Fruit fly (Drosophila melanogaster) whole organism, embryonic: Measurements from ENCODE around the gene alpha-Est8.

Experiments used
- ATbp ChIP-seq: fragments of 200-800 bp; sonication (Bioruptor generic); optimal IDR thresholded peaks from 2 replicates; lab custom pipeline; 2017; ENCODE audit warnings: missing biosample characterization, mild to moderate bottlenecking, missing genetic modification characterization, missing genetic modification reagents
- Antp ChIP-seq: fragments of 200-800 bp; sonication (Bioruptor generic); optimal IDR thresholded peaks from 3 replicates; lab custom pipeline; 2016; ENCODE audit warnings: missing biosample characterization, missing genetic modification characterization
- CG12104 ChIP-seq: fragments of 200-800 bp; sonication (Bioruptor generic); optimal IDR thresholded peaks from 3 replicates; lab custom pipeline; 2016; ENCODE audit warnings: missing biosample characterization, missing genetic modification characterization
- CG12236 ChIP-seq: fragments of 200-800 bp; sonication (Bioruptor generic); optimal IDR thresholded peaks from 2 replicates; lab custom pipeline; 2016; ENCODE audit warnings: missing biosample characterization, missing genetic modification characterization
- CG12299 ChIP-seq: fragments of 200-800 bp; sonication (Bioruptor generic); optimal IDR thresholded peaks from 2 replicates; lab custom pipeline; 2018; ENCODE audit warnings: missing biosample characterization, mild to moderate bottlenecking, missing genetic modification characterization
- CG13424 ChIP-seq: fragments of 200-800 bp; sonication (Bioruptor generic); optimal IDR thresholded peaks from 2 replicates; lab custom pipeline; 2019; ENCODE audit warnings: missing biosample characterization, mild to moderate bottlenecking, missing genetic modification characterization, moderate library complexity
- CG14050 ChIP-seq: fragments of 200-800 bp; sonication (Bioruptor generic); IDR thresholded peaks from 3 replicates; pipeline ENCODE4 v1.3.6; 2022; ENCODE audit warnings: missing biosample characterization, missing genetic modification characterization
- CG14667 ChIP-seq: fragments of 200-800 bp; sonication (Bioruptor generic); IDR thresholded peaks from 2 replicates; pipeline ENCODE4 v1.3.6; 2022; ENCODE audit warnings: missing biosample characterization, missing genetic modification characterization
- CG1603 ChIP-seq: fragments of 200-800 bp; sonication (Bioruptor generic); optimal IDR thresholded peaks from 2 replicates; lab custom pipeline; 2019; ENCODE audit warnings: missing biosample characterization, mild to moderate bottlenecking, missing genetic modification characterization, moderate library complexity
- CG17359 ChIP-seq: fragments of 200-800 bp; sonication (Bioruptor generic); optimal IDR thresholded peaks from 3 replicates; lab custom pipeline; 2018; ENCODE audit warnings: missing biosample characterization, mild to moderate bottlenecking, missing genetic modification characterization, moderate library complexity
- CG18476 ChIP-seq: fragments of 200-800 bp; sonication (Bioruptor generic); optimal IDR thresholded peaks from 2 replicates; lab custom pipeline; 2016; ENCODE audit warnings: missing biosample characterization, mild to moderate bottlenecking, missing genetic modification characterization
- CG2129 ChIP-seq: fragments of 200-800 bp; sonication (Bioruptor generic); IDR thresholded peaks from 2 replicates; pipeline ENCODE4 v1.3.6; 2022; ENCODE audit warnings: missing biosample characterization, missing genetic modification characterization; ENCODE audit not compliant: partially characterized antibody
- CG2678 ChIP-seq: fragments of 200-800 bp; sonication (Bioruptor generic); optimal IDR thresholded peaks from 3 replicates; lab custom pipeline; 2019; ENCODE audit warnings: missing biosample characterization, mild to moderate bottlenecking, missing genetic modification characterization, moderate library complexity
- CG2889 ChIP-seq: fragments of 200-800 bp; sonication (Bioruptor generic); IDR thresholded peaks from 3 replicates; pipeline ENCODE4 v1.3.6; 2022; ENCODE audit warnings: missing biosample characterization, missing genetic modification characterization
- CG30431 ChIP-seq: fragments of 200-800 bp; sonication (Bioruptor generic); optimal IDR thresholded peaks from 2 replicates; lab custom pipeline; 2017; ENCODE audit warnings: missing biosample characterization, missing genetic modification characterization
- CG32767 ChIP-seq: fragments of 200-800 bp; sonication (Bioruptor generic); IDR thresholded peaks from 2 replicates; pipeline ENCODE4 v1.3.6; 2022; ENCODE audit warnings: missing biosample characterization, missing genetic modification characterization
- CG34422 ChIP-seq: fragments of 200-800 bp; sonication (Bioruptor generic); IDR thresholded peaks from 3 replicates; pipeline ENCODE4 v1.3.6; 2022; ENCODE audit warnings: missing biosample characterization, missing genetic modification characterization
- CG6683 ChIP-seq: fragments of 200-800 bp; sonication (Bioruptor generic); optimal IDR thresholded peaks from 2 replicates; lab custom pipeline; 2017; ENCODE audit warnings: missing biosample characterization, mild to moderate bottlenecking, missing genetic modification characterization, missing genetic modification reagents
- CG7786 ChIP-seq: fragments of 200-800 bp; sonication (Bioruptor generic); optimal IDR thresholded peaks from 2 replicates; lab custom pipeline; 2016; ENCODE audit warnings: missing biosample characterization, missing genetic modification characterization
- CG7987 ChIP-seq: fragments of 200-800 bp; sonication (Bioruptor generic); optimal IDR thresholded peaks from 2 replicates; lab custom pipeline; 2018; ENCODE audit warnings: missing biosample characterization, mild to moderate bottlenecking, missing genetic modification characterization, moderate library complexity
- CG8388 ChIP-seq: fragments of 200-800 bp; sonication (Bioruptor generic); optimal IDR thresholded peaks from 2 replicates; lab custom pipeline; 2019; ENCODE audit warnings: missing biosample characterization, mild to moderate bottlenecking, missing genetic modification characterization, moderate library complexity
- CG9609 ChIP-seq: fragments of 200-800 bp; sonication (Bioruptor generic); optimal IDR thresholded peaks from 3 replicates; lab custom pipeline; 2016; ENCODE audit warnings: missing biosample characterization, missing genetic modification characterization
- CG9727 ChIP-seq: fragments of 200-800 bp; sonication (Bioruptor generic); optimal IDR thresholded peaks from 3 replicates; lab custom pipeline; 2017; ENCODE audit warnings: missing biosample characterization, mild to moderate bottlenecking, missing genetic modification characterization
- D19B ChIP-seq: fragments of 200-800 bp; sonication (Bioruptor generic); optimal IDR thresholded peaks from 2 replicates; lab custom pipeline; 2017; ENCODE audit warnings: missing biosample characterization, mild to moderate bottlenecking, missing genetic modification characterization
- Dbx ChIP-seq: fragments of 200-800 bp; sonication (Bioruptor generic); IDR thresholded peaks from 3 replicates; pipeline ENCODE4 v1.3.6; 2022; ENCODE audit warnings: missing biosample characterization, missing genetic modification characterization
- Deaf1 ChIP-seq: fragments of 200-800 bp; optimal IDR thresholded peaks from 3 replicates; lab custom pipeline; 2019; ENCODE audit warnings: missing biosample characterization, mild to moderate bottlenecking, missing genetic modification characterization, moderate library complexity
- Dip2 ChIP-seq: fragments of 200-800 bp; sonication (Bioruptor generic); IDR thresholded peaks from 2 replicates; pipeline ENCODE4 v1.3.6; 2022; ENCODE audit warnings: missing biosample characterization, missing genetic modification characterization
- Fer2 ChIP-seq: fragments of 200-800 bp; sonication (Bioruptor generic); optimal IDR thresholded peaks from 2 replicates; lab custom pipeline; 2018; ENCODE audit warnings: missing biosample characterization, mild to moderate bottlenecking, missing genetic modification characterization, moderate library complexity
- Hand ChIP-seq: fragments of 200-800 bp; sonication (Bioruptor generic); optimal IDR thresholded peaks from 2 replicates; lab custom pipeline; 2017; ENCODE audit warnings: mild to moderate bottlenecking, missing biosample characterization, missing genetic modification reagents, missing genetic modification characterization
- Hey ChIP-seq: fragments of 200-800 bp; sonication (Bioruptor generic); optimal IDR thresholded peaks from 3 replicates; lab custom pipeline; 2018; ENCODE audit warnings: missing biosample characterization, mild to moderate bottlenecking, missing genetic modification characterization
- Hr3 ChIP-seq: fragments of 200-800 bp; sonication (Bioruptor generic); optimal IDR thresholded peaks from 3 replicates; lab custom pipeline; 2016; ENCODE audit warnings: missing biosample characterization, missing genetic modification characterization
- Kr ChIP-seq: fragments of 200-800 bp; sonication (Bioruptor generic); optimal IDR thresholded peaks from 2 replicates; lab custom pipeline; 2017; ENCODE audit warnings: missing biosample characterization, mild to moderate bottlenecking, missing genetic modification characterization
- Lim3 ChIP-seq: fragments of 200-800 bp; sonication (Bioruptor generic); IDR thresholded peaks from 2 replicates; pipeline ENCODE4 v1.3.6; 2022; ENCODE audit warnings: missing biosample characterization, missing genetic modification characterization
- MBD-R2 ChIP-seq: fragments of 200-800 bp; sonication (Bioruptor generic); IDR thresholded peaks from 2 replicates; pipeline ENCODE4 v1.3.6; 2022; ENCODE audit warnings: missing biosample characterization, missing genetic modification characterization
- Meics ChIP-seq: fragments of 200-800 bp; sonication (Bioruptor generic); optimal IDR thresholded peaks from 2 replicates; lab custom pipeline; 2017; ENCODE audit warnings: missing biosample characterization, mild to moderate bottlenecking, missing genetic modification characterization
- Mrtf ChIP-seq: fragments of 200-800 bp; sonication (Bioruptor generic); IDR thresholded peaks from 3 replicates; pipeline ENCODE4 v1.3.6; 2022; ENCODE audit warnings: missing biosample characterization, missing genetic modification characterization
- NFAT ChIP-seq: fragments of 200-800 bp; sonication (Bioruptor generic); IDR thresholded peaks from 2 replicates; pipeline ENCODE4 v1.3.6; 2022; ENCODE audit warnings: missing biosample characterization, missing genetic modification characterization
- Poxn ChIP-seq: fragments of 200-800 bp; sonication (Bioruptor generic); IDR thresholded peaks from 2 replicates; pipeline ENCODE4 v1.3.6; 2022; ENCODE audit warnings: missing biosample characterization, missing genetic modification characterization
- bigmax ChIP-seq: fragments of 200-800 bp; sonication (Bioruptor generic); optimal IDR thresholded peaks from 2 replicates; lab custom pipeline; 2018; ENCODE audit warnings: missing biosample characterization, mild to moderate bottlenecking, missing genetic modification characterization
- chif ChIP-seq, 2 experiments: fragments of 200-800 bp; sonication (Bioruptor generic); optimal IDR thresholded peaks; 3 replicates each; lab custom pipeline; 2016; ENCODE audit warnings: missing biosample characterization in 2 of 2, missing genetic modification characterization in 2 of 2
- chm ChIP-seq: fragments of 200-800 bp; sonication (Bioruptor generic); IDR thresholded peaks from 2 replicates; pipeline ENCODE4 v1.3.6; 2022; ENCODE audit warnings: missing biosample characterization, missing genetic modification characterization
- en ChIP-seq: fragments of 200-800 bp; sonication (Bioruptor generic); optimal IDR thresholded peaks from 2 replicates; lab custom pipeline; 2016; ENCODE audit warnings: missing biosample characterization, missing genetic modification characterization
- fu2 ChIP-seq: fragments of 200-800 bp; sonication (Bioruptor generic); optimal IDR thresholded peaks from 2 replicates; lab custom pipeline; 2016; ENCODE audit warnings: missing biosample characterization, missing genetic modification characterization
- h ChIP-seq: fragments of >200 bp; optimal IDR thresholded peaks from 2 replicates; lab custom pipeline; 2017
- ind ChIP-seq: fragments of 200-800 bp; sonication (Bioruptor generic); optimal IDR thresholded peaks from 3 replicates; lab custom pipeline; 2016; ENCODE audit warnings: missing biosample characterization, missing genetic modification characterization
- ken ChIP-seq: fragments of 200-800 bp; sonication (Bioruptor generic); IDR thresholded peaks from 3 replicates; pipeline ENCODE4 v1.3.6; 2022; ENCODE audit warnings: missing biosample characterization, missing genetic modification characterization
- odd ChIP-seq: fragments of 200-800 bp; sonication (Bioruptor generic); optimal IDR thresholded peaks from 2 replicates; lab custom pipeline; 2017; ENCODE audit warnings: missing biosample characterization, mild to moderate bottlenecking, missing genetic modification characterization
- pzg ChIP-seq: fragments of 200-800 bp; sonication (Bioruptor generic); optimal IDR thresholded peaks from 3 replicates; lab custom pipeline; 2018; ENCODE audit warnings: missing biosample characterization, mild to moderate bottlenecking, missing genetic modification characterization, moderate library complexity
- repo ChIP-seq: fragments of 200-800 bp; sonication (Bioruptor generic); optimal IDR thresholded peaks from 2 replicates; lab custom pipeline; 2016; ENCODE audit warnings: missing biosample characterization, missing genetic modification characterization
- run ChIP-seq: fragments of 200-800 bp; sonication (Bioruptor generic); optimal IDR thresholded peaks from 3 replicates; lab custom pipeline; 2018; ENCODE audit warnings: missing biosample characterization, mild to moderate bottlenecking, missing genetic modification characterization
- sens ChIP-seq: fragments of 200-800 bp; sonication (Bioruptor generic); peaks from one replicate; lab custom pipeline; 2016; ENCODE audit warnings: missing biosample characterization, missing genetic modification characterization
- shn ChIP-seq: fragments of 200-800 bp; sonication (Bioruptor generic); optimal IDR thresholded peaks from 3 replicates; lab custom pipeline; 2016; ENCODE audit warnings: missing biosample characterization, missing genetic modification characterization
- so ChIP-seq: fragments of 200-800 bp; sonication (Bioruptor generic); IDR thresholded peaks from 3 replicates; pipeline ENCODE4 v1.3.6; 2022; ENCODE audit warnings: missing biosample characterization, missing genetic modification characterization

alpha-Est8 gene

DNA sequence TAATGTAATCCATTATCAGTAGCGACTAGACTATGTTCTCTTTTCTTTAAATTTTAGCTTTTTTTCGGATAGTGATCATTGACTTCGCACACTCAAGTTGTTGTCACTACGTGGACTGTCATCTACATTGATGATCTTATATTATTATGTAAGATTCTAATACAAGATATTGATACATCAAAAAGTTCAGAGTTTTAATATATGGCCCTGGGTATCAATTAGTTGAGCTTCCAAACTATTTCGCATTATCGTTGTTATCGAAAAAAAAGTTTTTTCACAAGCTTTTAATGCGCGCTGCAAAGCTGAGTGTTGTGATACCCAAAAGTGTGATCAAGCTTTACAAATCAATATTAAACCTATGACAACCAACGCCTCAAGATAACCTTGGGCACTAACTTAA, 23.4 kb downstream of the alpha-Est8 start (continued):
- TF ChIP-seq bigmax: no peak
- TF ChIP-seq CG14667 (GFP tag; lab: Robert Waterston, UW): no peak
- no peak for TF ChIP-seq CG32767 (GFP tag; lab: Robert Waterston, UW)
- no peak for TF ChIP-seq Hr3 (GFP tag; lab: Kevin White, UChicago)
- no peak for TF ChIP-seq CG8388 (GFP tag; lab: Kevin White, UChicago)
- peak; percentile 27 for TF ChIP-seq pzg (GFP tag; lab: Kevin White, UChicago)
- TF ChIP-seq CG9727 (GFP tag; lab: Kevin White, UChicago): peak; percentile 4
- TF ChIP-seq CG7987 (GFP tag; lab: Kevin White, UChicago): no peak
- no peak for TF ChIP-seq h (lab: Kevin White, UChicago)
- TF ChIP-seq CG13424 (tag; lab: Kevin White, UChicago): no peak
- no peak for TF ChIP-seq CG12236 (GFP tag; lab: Kevin White, UChicago)
- TF ChIP-seq MBD-R2 (GFP tag; lab: Robert Waterston, UW): peak; percentile 17; the same call in 1 of the 2 replicates
- no peak for TF ChIP-seq Hey (tag; lab: Kevin White, UChicago)
- no peak for TF ChIP-seq so (GFP tag; lab: Robert Waterston, UW)
- peak; percentile 28 for TF ChIP-seq CG17359
- no peak for TF ChIP-seq Lim3
- no peak for TF ChIP-seq Antp (GFP tag; lab: Kevin White, UChicago)
- no peak for TF ChIP-seq CG14050
- peak; percentile 53; the same call in 1 of the 2 replicates for TF ChIP-seq NFAT (GFP tag; lab: Robert Waterston, UW)
- no peak for TF ChIP-seq Hand (GFP tag; lab: Kevin White, UChicago)
- peak; percentile 26 for TF ChIP-seq Meics
- TF ChIP-seq CG2889 (GFP tag; lab: Robert Waterston, UW): no peak
- TF ChIP-seq Deaf1 (tag; lab: Kevin White, UChicago): no peak
- TF ChIP-seq CG12104 (GFP tag; lab: Kevin White, UChicago): no peak
- TF ChIP-seq fu2 (GFP tag; lab: Kevin White, UChicago): no peak
- no peak for TF ChIP-seq run (tag; lab: Kevin White, UChicago)
- peak; percentile 89 for TF ChIP-seq sens (GFP tag; lab: Kevin White, UChicago)
- no peak for TF ChIP-seq CG9609 (GFP tag; lab: Kevin White, UChicago)
- TF ChIP-seq CG30431 (GFP tag; lab: Kevin White, UChicago): no peak
- no peak for TF ChIP-seq Mrtf (GFP tag; lab: Robert Waterston, UW)
- no peak for TF ChIP-seq shn (GFP tag; lab: Kevin White, UChicago)
- TF ChIP-seq D19B: peak; percentile 98
- no peak for TF ChIP-seq Dip2 (GFP tag; lab: Robert Waterston, UW)
- no peak for TF ChIP-seq Dbx (GFP tag; lab: Robert Waterston, UW)
- peak; percentile 6 for TF ChIP-seq ind (GFP tag; lab: Kevin White, UChicago)
- no peak for TF ChIP-seq CG2129 (GFP tag; lab: Robert Waterston, UW)
- no peak for TF ChIP-seq Poxn
- TF ChIP-seq CG18476 (GFP tag; lab: Kevin White, UChicago): peak; percentile 13
- no peak for TF ChIP-seq repo (GFP tag; lab: Kevin White, UChicago)
- peak; percentile 34 for TF ChIP-seq CG1603 (tag; lab: Kevin White, UChicago)
- TF ChIP-seq ken (GFP tag; lab: Robert Waterston, UW): no peak
- no peak for TF ChIP-seq en (GFP tag; lab: Kevin White, UChicago)
- TF ChIP-seq CG34422 (GFP tag; lab: Robert Waterston, UW): 0 out of 3 replicates have a peak, but pooled peaks have one; percentile 11
- no peak for TF ChIP-seq chm (GFP tag; lab: Robert Waterston, UW)
- no peak for TF ChIP-seq ATbp (GFP tag; lab: Kevin White, UChicago)
- TF ChIP-seq odd (GFP tag; lab: Kevin White, UChicago): no peak
- TF ChIP-seq Kr (GFP tag; lab: Kevin White, UChicago): no peak
- TF ChIP-seq CG6683: no peak
- TF ChIP-seq CG2678 (tag; lab: Kevin White, UChicago): peak; percentile 32
- no peak for TF ChIP-seq CG12299 (tag; lab: Kevin White, UChicago)
- TF ChIP-seq Fer2 (tag; lab: Kevin White, UChicago): no peak
- TF ChIP-seq chif (GFP tag; optimal IDR thresholded peaks at IDR 0.05; lab: Kevin White, UChicago): no peak
- no peak for TF ChIP-seq CG7786 (GFP tag; lab: Kevin White, UChicago)
